Comparison of ENCODE assay signal across 1 fruit fly cellular context in the genomic region with DNA sequence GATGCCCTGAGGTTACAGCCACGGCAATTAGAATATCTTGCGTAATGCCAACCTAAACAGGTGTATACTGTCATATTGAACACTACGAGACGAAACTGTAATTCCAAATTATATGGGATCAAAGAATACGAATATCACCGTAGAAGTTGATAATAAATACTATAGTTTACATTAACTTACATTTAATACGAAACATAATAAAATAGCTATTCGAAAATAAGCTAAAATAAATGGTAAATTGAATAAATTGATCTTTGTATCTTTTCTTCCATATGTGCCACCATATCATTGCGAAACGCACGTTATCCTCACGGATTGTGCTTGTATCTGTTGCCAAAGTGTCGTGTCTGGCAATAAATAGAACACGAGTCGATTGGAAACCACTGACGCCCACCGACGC.
TF ChIP-seq lines count a peak whose summit lies in the region.

No protein-coding gene starts in this region.

TF ChIP-seq in whole organism, embryonic, 481 proteins besides CTCF, POLR2A, EP300 and RAD21 (continued from another document):
- TF ChIP-seq wdn (GFP tag; IDR thresholded peaks at IDR 0.05; lab: Robert Waterston, UW) (0 out of 2 replicates have a peak, but pooled peaks have one; percentile 16), zen (tag; optimal IDR thresholded peaks at IDR 0.05; lab: Kevin White, UChicago) (no peak), Dfd (GFP tag; optimal IDR thresholded peaks at IDR 0.05; lab: Kevin White, UChicago) (no peak), Mes4 (GFP tag; optimal IDR thresholded peaks at IDR 0.05; lab: Kevin White, UChicago) (no peak), row (GFP tag; IDR thresholded peaks at IDR 0.05; lab: Robert Waterston, UW) (peak; percentile 28; the same call in 1 of the 3 replicates), lab (GFP tag; optimal IDR thresholded peaks at IDR 0.05; lab: Kevin White, UChicago) (peak; percentile 31), CG18011 (GFP tag; optimal IDR thresholded peaks at IDR 0.05; lab: Kevin White, UChicago) (no peak), Rfx (GFP tag; IDR thresholded peaks at IDR 0.05; lab: Robert Waterston, UW) (peak; percentile 40; the same call in 1 of the 2 replicates), dmrt99B (tag; optimal IDR thresholded peaks at IDR 0.05; lab: Kevin White, UChicago) (no peak), CoRest (tag; optimal IDR thresholded peaks at IDR 0.05; lab: Kevin White, UChicago) (peak; percentile 49), Hr78 (GFP tag; optimal IDR thresholded peaks at IDR 0.05; lab: Kevin White, UChicago) (no peak), vvl (GFP tag; IDR thresholded peaks at IDR 0.05; lab: Robert Waterston, UW) (no peak), al (GFP tag; IDR thresholded peaks at IDR 0.05; lab: Robert Waterston, UW) (peak; percentile 63; the same call in 1 of the 2 replicates), Six4 (GFP tag; optimal IDR thresholded peaks at IDR 0.05; lab: Kevin White, UChicago) (no peak), Deaf1 (tag; optimal IDR thresholded peaks at IDR 0.05; lab: Kevin White, UChicago) (peak; percentile 3), CG4424 (GFP tag; optimal IDR thresholded peaks at IDR 0.05; lab: Kevin White, UChicago) (no peak), prd (optimal IDR thresholded peaks at IDR 0.05; lab: Kevin White, UChicago) (no peak), prd (GFP tag; IDR thresholded peaks at IDR 0.05; lab: Robert Waterston, UW) (no peak), CG9932 (GFP tag; IDR thresholded peaks at IDR 0.05; lab: Robert Waterston, UW) (peak; percentile 45), HLH54F (GFP tag; optimal IDR thresholded peaks at IDR 0.05; lab: Kevin White, UChicago) (peak; percentile 8), hkb (optimal IDR thresholded peaks at IDR 0.05; lab: Kevin White, UChicago) (no peak), hkb (GFP tag; IDR thresholded peaks at IDR 0.05; lab: Robert Waterston, UW) (0 out of 2 replicates have a peak, but pooled peaks have one; percentile 36), Usf (GFP tag; optimal IDR thresholded peaks at IDR 0.05; lab: Kevin White, UChicago) (no peak), Hsf (GFP tag; optimal IDR thresholded peaks at IDR 0.05; lab: Kevin White, UChicago) (no peak), zfh2 (GFP tag; optimal IDR thresholded peaks at IDR 0.05; lab: Kevin White, UChicago) (peak; percentile 16), gfzf (GFP tag; optimal IDR thresholded peaks at IDR 0.05; lab: Kevin White, UChicago) (no peak), tx (GFP tag; optimal IDR thresholded peaks at IDR 0.05; lab: Kevin White, UChicago) (no peak), gem (tag; optimal IDR thresholded peaks at IDR 0.05; lab: Kevin White, UChicago) (peak; percentile 24), ro (GFP tag; IDR thresholded peaks at IDR 0.05; lab: Robert Waterston, UW) (no peak), CG17612 (GFP tag; IDR thresholded peaks at IDR 0.05; lab: Robert Waterston, UW) (no peak), ssp (GFP tag; IDR thresholded peaks at IDR 0.05; lab: Robert Waterston, UW) (no peak), CG3065 (GFP tag; optimal IDR thresholded peaks at IDR 0.05; lab: Kevin White, UChicago) (no peak), CG18262 (tag; optimal IDR thresholded peaks at IDR 0.05; lab: Kevin White, UChicago) (no peak), Hr51 (GFP tag; optimal IDR thresholded peaks at IDR 0.05; lab: Kevin White, UChicago) (peak in 1 of 2 experiments; percentile 21), HHEX (GFP tag; optimal IDR thresholded peaks at IDR 0.05; lab: Kevin White, UChicago) (no peak), CG12659 (GFP tag; optimal IDR thresholded peaks at IDR 0.05; lab: Kevin White, UChicago) (peak; percentile 35), Pdp1 (GFP tag; optimal IDR thresholded peaks at IDR 0.05; lab: Kevin White, UChicago) (peak in 1 of 2 experiments; percentile 33), Meics (GFP tag; optimal IDR thresholded peaks at IDR 0.05; lab: Kevin White, UChicago) (peak; percentile 49), CG4404 (GFP tag; IDR thresholded peaks at IDR 0.05; lab: Robert Waterston, UW) (no peak), Hmr (GFP tag; optimal IDR thresholded peaks at IDR 0.05; lab: Kevin White, UChicago) (no peak), HLH4C (GFP tag; IDR thresholded peaks at IDR 0.05; lab: Robert Waterston, UW; ENCODE audit: partially characterized antibody) (no peak), Med (GFP tag; lab: Kevin White, UChicago) (peak; percentile 45), CG12769 (tag; optimal IDR thresholded peaks at IDR 0.05; lab: Kevin White, UChicago) (peak; percentile 50), bsh (GFP tag; optimal IDR thresholded peaks at IDR 0.05; lab: Kevin White, UChicago) (no peak), CG12744 (GFP tag; optimal IDR thresholded peaks at IDR 0.05; lab: Kevin White, UChicago) (no peak), C15 (GFP tag; IDR thresholded peaks at IDR 0.05; lab: Robert Waterston, UW) (no peak), z (GFP tag; IDR thresholded peaks at IDR 0.05; lab: Robert Waterston, UW) (no peak), CG3995 (GFP tag; optimal IDR thresholded peaks at IDR 0.05; lab: Kevin White, UChicago) (no peak), CG15601 (tag; optimal IDR thresholded peaks at IDR 0.05; lab: Kevin White, UChicago) (no peak), exex (tag; optimal IDR thresholded peaks at IDR 0.05; lab: Kevin White, UChicago) (no peak), Optix (GFP tag; IDR thresholded peaks at IDR 0.05; lab: Robert Waterston, UW) (no peak), CG9876 (GFP tag; optimal IDR thresholded peaks at IDR 0.05; lab: Kevin White, UChicago) (no peak), HmgD (GFP tag; optimal IDR thresholded peaks at IDR 0.05; lab: Kevin White, UChicago) (no peak), CG7372 (GFP tag; IDR thresholded peaks at IDR 0.05; lab: Robert Waterston, UW) (no peak), MESR4 (GFP tag; optimal IDR thresholded peaks at IDR 0.05; lab: Kevin White, UChicago) (no peak), CG7839 (tag; optimal IDR thresholded peaks at IDR 0.05; lab: Kevin White, UChicago) (peak; percentile 37), CG3281 (GFP tag; optimal IDR thresholded peaks at IDR 0.05; lab: Kevin White, UChicago) (peak; percentile 41), Max (GFP tag; optimal IDR thresholded peaks at IDR 0.05; lab: Kevin White, UChicago) (no peak), CG1603 (tag; optimal IDR thresholded peaks at IDR 0.05; lab: Kevin White, UChicago) (no peak), slbo (GFP tag; IDR thresholded peaks at IDR 0.05; lab: Robert Waterston, UW) (peak; percentile 62), odd (GFP tag; optimal IDR thresholded peaks at IDR 0.05; lab: Kevin White, UChicago) (no peak), CG34422 (GFP tag; IDR thresholded peaks at IDR 0.05; lab: Robert Waterston, UW) (no peak), crc (GFP tag; optimal IDR thresholded peaks at IDR 0.05; lab: Kevin White, UChicago) (no peak), HmgZ (tag; optimal IDR thresholded peaks at IDR 0.05; lab: Kevin White, UChicago) (peak; percentile 14), Ada2b (GFP tag; IDR thresholded peaks at IDR 0.05; lab: Robert Waterston, UW) (0 out of 2 replicates have a peak, but pooled peaks have one; percentile 7), Adf1 (GFP tag; IDR thresholded peaks at IDR 0.05; lab: Robert Waterston, UW) (0 out of 2 replicates have a peak, but pooled peaks have one; percentile 23), grn (GFP tag; optimal IDR thresholded peaks at IDR 0.05; lab: Kevin White, UChicago) (no peak), cad (GFP tag; optimal IDR thresholded peaks at IDR 0.05; lab: Kevin White, UChicago) (no peak), sqz (GFP tag; optimal IDR thresholded peaks at IDR 0.05; lab: Kevin White, UChicago) (no peak), grau (tag; optimal IDR thresholded peaks at IDR 0.05; lab: Kevin White, UChicago) (peak; percentile 57), caup (GFP tag; optimal IDR thresholded peaks at IDR 0.05; lab: Kevin White, UChicago; ENCODE audit: severe bottlenecking) (peak; percentile 16), Bdp1 (GFP tag; optimal IDR thresholded peaks at IDR 0.05; lab: Kevin White, UChicago) (no peak), hbn (GFP tag; IDR thresholded peaks at IDR 0.05; lab: Robert Waterston, UW; ENCODE audit: partially characterized antibody) (no peak), dpn (GFP tag; optimal IDR thresholded peaks at IDR 0.05; lab: Kevin White, UChicago) (no peak), trem (tag; optimal IDR thresholded peaks at IDR 0.05; lab: Kevin White, UChicago) (no peak), CG13123 (GFP tag; optimal IDR thresholded peaks at IDR 0.05; lab: Kevin White, UChicago) (no peak), CG2199 (GFP tag; IDR thresholded peaks at IDR 0.05; lab: Robert Waterston, UW) (no peak), lilli (GFP tag; optimal IDR thresholded peaks at IDR 0.05; lab: Kevin White, UChicago) (peak; percentile 14), CG16813 (GFP tag; IDR thresholded peaks at IDR 0.05; lab: Robert Waterston, UW; ENCODE audit: partially characterized antibody) (no peak), YL-1 (GFP tag; optimal IDR thresholded peaks at IDR 0.05; lab: Kevin White, UChicago) (no peak), tgo (GFP tag; IDR thresholded peaks at IDR 0.05; lab: Robert Waterston, UW) (no peak), CG6791 (GFP tag; IDR thresholded peaks at IDR 0.05; lab: Robert Waterston, UW; ENCODE audit: partially characterized antibody) (no peak), Bgb (GFP tag; IDR thresholded peaks at IDR 0.05; lab: Robert Waterston, UW; ENCODE audit: partially characterized antibody) (no peak), CG3847 (GFP tag; IDR thresholded peaks at IDR 0.05; lab: Robert Waterston, UW) (0 out of 2 replicates have a peak, but pooled peaks have one; percentile 38), CG9817 (tag; optimal IDR thresholded peaks at IDR 0.05; lab: Kevin White, UChicago) (peak; percentile 47), Atf6 (GFP tag; IDR thresholded peaks at IDR 0.05; lab: Robert Waterston, UW) (peak; percentile 59), CG17361 (GFP tag; IDR thresholded peaks at IDR 0.05; lab: Robert Waterston, UW) (no peak), CG10147 (GFP tag; optimal IDR thresholded peaks at IDR 0.05; lab: Kevin White, UChicago) (peak; percentile 15), CG42726 (GFP tag; IDR thresholded peaks at IDR 0.05; lab: Robert Waterston, UW; ENCODE audit: partially characterized antibody) (no peak), CG8290 (GFP tag; optimal IDR thresholded peaks at IDR 0.05; lab: Kevin White, UChicago) (no peak), CG8290 (tag; optimal IDR thresholded peaks at IDR 0.05; lab: Kevin White, UChicago) (peak in 1 of 2 experiments; percentile 17), CG31441 (GFP tag; IDR thresholded peaks at IDR 0.05; lab: Robert Waterston, UW) (no peak), CG18476 (GFP tag; optimal IDR thresholded peaks at IDR 0.05; lab: Kevin White, UChicago) (no peak), Mrtf (GFP tag; IDR thresholded peaks at IDR 0.05; lab: Robert Waterston, UW) (peak; percentile 28; the same call in 1 of the 3 replicates), CG14014 (GFP tag; IDR thresholded peaks at IDR 0.05; lab: Robert Waterston, UW) (peak; percentile 45; the same call in 1 of the 2 replicates), da (GFP tag; optimal IDR thresholded peaks at IDR 0.05; lab: Kevin White, UChicago) (no peak), CG4282 (GFP tag; optimal IDR thresholded peaks at IDR 0.05; lab: Kevin White, UChicago) (no peak), Side (GFP tag; optimal IDR thresholded peaks at IDR 0.05; lab: Kevin White, UChicago) (no peak), Fer3 (tag; optimal IDR thresholded peaks at IDR 0.05; lab: Kevin White, UChicago) (peak; percentile 24), CG14050 (GFP tag; IDR thresholded peaks at IDR 0.05; lab: Robert Waterston, UW) (no peak), CG34224 (GFP tag; IDR thresholded peaks at IDR 0.05; lab: Robert Waterston, UW; ENCODE audit: partially characterized antibody) (no peak), CG10366 (GFP tag; IDR thresholded peaks at IDR 0.05; lab: Robert Waterston, UW) (no peak), fd96Cb (tag; optimal IDR thresholded peaks at IDR 0.05; lab: Kevin White, UChicago) (no peak), CG4854 (GFP tag; optimal IDR thresholded peaks at IDR 0.05; lab: Kevin White, UChicago) (no peak), CG32532 (GFP tag; IDR thresholded peaks at IDR 0.05; lab: Robert Waterston, UW) (peak; percentile 53; the same call in 1 of the 2 replicates), CG8924 (tag; optimal IDR thresholded peaks at IDR 0.05; lab: Kevin White, UChicago) (no peak)
